Worm (Caenorhabditis elegans) whole organism, L2 larva: ENCODE results near the gene Y48E1C.2.

Experiments used
- C34F6.9 ChIP-seq: fragments of 150-350 bp; optimal IDR thresholded peaks from 2 replicates; lab custom pipeline; 2014; ENCODE audit warnings: missing biosample characterization, missing genetic modification characterization
- F13H6.1 ChIP-seq: sonication (generic microtip); optimal IDR thresholded peaks from 2 replicates; lab custom pipeline; 2016; ENCODE audit warnings: missing genetic modification characterization, missing compliant biosample characterization
- R02D3.7 ChIP-seq: fragments of 150-350 bp; optimal IDR thresholded peaks from 2 replicates; lab custom pipeline; 2014; ENCODE audit warnings: missing biosample characterization, missing genetic modification characterization
- Y55F3AM.14 ChIP-seq: fragments of 200-800 bp; sonication (Bioruptor generic); optimal IDR thresholded peaks from 2 replicates; lab custom pipeline; 2018; ENCODE audit warnings: mild to moderate bottlenecking, missing genetic modification characterization, missing compliant biosample characterization
- alr-1 ChIP-seq: fragments of 150-350 bp; optimal IDR thresholded peaks from 2 replicates; lab custom pipeline; 2014; ENCODE audit warnings: missing biosample characterization, missing genetic modification characterization
- ama-1 ChIP-seq: fragments of 150-350 bp; optimal IDR thresholded peaks from 2 replicates; lab custom pipeline; 2018; ENCODE audit warnings: inconsistent platforms
- blmp-1 ChIP-seq: sonication (generic microtip); optimal IDR thresholded peaks from 2 replicates; lab custom pipeline; 2017; ENCODE audit warnings: missing genetic modification characterization, mild to moderate bottlenecking, missing compliant biosample characterization, antibody characterized with exemption, moderate library complexity; ENCODE audit not compliant: insufficient read depth
- ceh-16 ChIP-seq: fragments of 150-350 bp; optimal IDR thresholded peaks from 2 replicates; lab custom pipeline; 2014; ENCODE audit warnings: missing biosample characterization, missing genetic modification characterization
- crh-2 ChIP-seq: sonication (generic microtip); optimal IDR thresholded peaks from 2 replicates; lab custom pipeline; 2017; ENCODE audit warnings: missing biosample characterization, missing genetic modification characterization
- elt-1 ChIP-seq: fragments of 150-350 bp; optimal IDR thresholded peaks from 2 replicates; lab custom pipeline; 2014; ENCODE audit warnings: missing biosample characterization, missing genetic modification characterization
- fos-1 ChIP-seq: fragments of 150-350 bp; optimal IDR thresholded peaks from 2 replicates; lab custom pipeline; 2014; ENCODE audit warnings: missing biosample characterization, missing genetic modification characterization
- gmeb-1 ChIP-seq: fragments of 150-350 bp; optimal IDR thresholded peaks from 2 replicates; lab custom pipeline; 2014; ENCODE audit warnings: missing biosample characterization, missing genetic modification characterization
- lin-13 ChIP-seq: fragments of 150-350 bp; optimal IDR thresholded peaks from 2 replicates; lab custom pipeline; 2014; ENCODE audit warnings: missing biosample characterization, missing genetic modification reagents, missing genetic modification characterization
- lin-39 ChIP-seq: fragments of 150-350 bp; optimal IDR thresholded peaks from 2 replicates; lab custom pipeline; 2014; ENCODE audit warnings: missing biosample characterization, missing genetic modification reagents, missing genetic modification characterization
- lsy-2 ChIP-seq, 2 experiments: fragments of 150-350 bp in 1 of 2; sonication (generic microtip) in 1 of 2; optimal IDR thresholded peaks; 2 replicates each; lab custom pipeline; 2014 to 2017; ENCODE audit warnings: missing biosample characterization in 2 of 2, missing genetic modification characterization in 2 of 2
- mab-5 ChIP-seq: fragments of 150-350 bp; optimal IDR thresholded peaks from 2 replicates; lab custom pipeline; 2014; ENCODE audit warnings: missing biosample characterization, missing genetic modification characterization
- mbf-1 ChIP-seq: sonication (generic microtip); optimal IDR thresholded peaks from 2 replicates; lab custom pipeline; 2017; ENCODE audit warnings: missing biosample characterization, missing genetic modification characterization
- nhr-10 ChIP-seq: sonication (generic microtip); optimal IDR thresholded peaks from 2 replicates; lab custom pipeline; 2017; ENCODE audit warnings: missing biosample characterization, missing genetic modification characterization
- nhr-11 ChIP-seq: fragments of 150-350 bp; optimal IDR thresholded peaks from 2 replicates; lab custom pipeline; 2014; ENCODE audit warnings: missing biosample characterization, missing genetic modification characterization
- nhr-12 ChIP-seq: fragments of 150-350 bp; optimal IDR thresholded peaks from 2 replicates; lab custom pipeline; 2014; ENCODE audit warnings: missing biosample characterization, missing genetic modification characterization
- nhr-129 ChIP-seq: fragments of 150-350 bp; optimal IDR thresholded peaks from 2 replicates; lab custom pipeline; 2014; ENCODE audit warnings: missing biosample characterization, missing genetic modification characterization
- nhr-21 ChIP-seq: fragments of 150-350 bp; optimal IDR thresholded peaks from 2 replicates; lab custom pipeline; 2014; ENCODE audit warnings: missing biosample characterization, missing genetic modification characterization
- nhr-23 ChIP-seq: fragments of 150-350 bp; optimal IDR thresholded peaks from 2 replicates; lab custom pipeline; 2014; ENCODE audit warnings: missing biosample characterization, missing genetic modification reagents, missing genetic modification characterization
- nhr-237 ChIP-seq: fragments of 150-350 bp; optimal IDR thresholded peaks from 2 replicates; lab custom pipeline; 2014; ENCODE audit warnings: missing biosample characterization, missing genetic modification characterization
- nhr-25 ChIP-seq: fragments of 150-350 bp; sonication (generic microtip); optimal IDR thresholded peaks from 3 replicates; lab custom pipeline; 2014; ENCODE audit warnings: missing biosample characterization, missing genetic modification characterization
- nhr-6 ChIP-seq: fragments of 150-350 bp; optimal IDR thresholded peaks from 2 replicates; lab custom pipeline; 2014; ENCODE audit warnings: missing biosample characterization, missing genetic modification characterization
- nhr-77 ChIP-seq: fragments of 150-350 bp; optimal IDR thresholded peaks from 2 replicates; lab custom pipeline; 2014; ENCODE audit warnings: missing biosample characterization, missing genetic modification characterization
- sem-4 ChIP-seq: fragments of 150-350 bp; optimal IDR thresholded peaks from 2 replicates; lab custom pipeline; 2014; ENCODE audit warnings: missing biosample characterization, missing genetic modification reagents, missing genetic modification characterization
- skn-1 ChIP-seq: sonication (generic microtip); optimal IDR thresholded peaks from 2 replicates; lab custom pipeline; 2017; ENCODE audit warnings: missing biosample characterization, missing genetic modification characterization
- sma-3 ChIP-seq: sonication (generic microtip); optimal IDR thresholded peaks from 2 replicates; lab custom pipeline; 2016; ENCODE audit warnings: missing genetic modification reagents, missing genetic modification characterization, missing compliant biosample characterization
- sma-9 ChIP-seq, 2 experiments: fragments of 150-350 bp in 1 of 2; sonication (generic microtip) in 1 of 2; optimal IDR thresholded peaks; 2 replicates each; lab custom pipeline; 2014 to 2016; ENCODE audit warnings: missing genetic modification characterization in 2 of 2, mild to moderate bottlenecking in 1 of 2, missing biosample characterization in 1 of 2, missing compliant biosample characterization in 1 of 2, missing genetic modification reagents in 1 of 2, moderate library complexity in 1 of 2
- snpc-4 ChIP-seq: fragments of 150-350 bp; optimal IDR thresholded peaks from 2 replicates; lab custom pipeline; 2014; ENCODE audit warnings: missing biosample characterization, missing genetic modification characterization
- unc-39 ChIP-seq: fragments of 150-350 bp; optimal IDR thresholded peaks from 2 replicates; lab custom pipeline; 2014; ENCODE audit warnings: missing biosample characterization, missing genetic modification characterization
- unc-55 ChIP-seq: fragments of 150-350 bp; sonication (generic microtip); optimal IDR thresholded peaks from 3 replicates; lab custom pipeline; 2014; ENCODE audit warnings: missing biosample characterization, missing genetic modification reagents, missing genetic modification characterization
- unc-62 ChIP-seq: fragments of 150-350 bp; optimal IDR thresholded peaks from 2 replicates; lab custom pipeline; 2014; ENCODE audit warnings: missing biosample characterization, missing genetic modification reagents, missing genetic modification characterization
- zag-1 ChIP-seq: fragments of 150-350 bp; optimal IDR thresholded peaks from 2 replicates; lab custom pipeline; 2014; ENCODE audit warnings: missing biosample characterization, missing genetic modification characterization
- ztf-1 ChIP-seq: fragments of 200-800 bp; sonication (Bioruptor generic); conservative IDR thresholded peaks from 2 replicates; pipeline ENCODE4 v1.3.6; 2022; ENCODE audit warnings: missing genetic modification characterization, missing compliant biosample characterization
- ztf-11 ChIP-seq: sonication (generic microtip); optimal IDR thresholded peaks from 2 replicates; lab custom pipeline; 2017; ENCODE audit warnings: missing biosample characterization, missing genetic modification characterization
- ztf-4 ChIP-seq: fragments of 150-350 bp; optimal IDR thresholded peaks from 2 replicates; lab custom pipeline; 2014; ENCODE audit warnings: missing biosample characterization, missing genetic modification characterization

Y48E1C.2 gene

ce11 chrII:13451321-13451720 is 27.0 kb downstream of the Y48E1C.2 start:
- no peak for TF ChIP-seq ceh-16 (tag; lab: Kevin White, UChicago)
- no peak for TF ChIP-seq nhr-129 (tag; lab: Kevin White, UChicago)
- TF ChIP-seq nhr-11 (tag; lab: Kevin White, UChicago), result no peak
- no peak for TF ChIP-seq lin-13 (GFP tag; lab: Kevin White, UChicago)
- no peak for TF ChIP-seq nhr-12
- TF ChIP-seq ztf-4 (tag; lab: Kevin White, UChicago), result no peak
- no peak for TF ChIP-seq ztf-11 (tag; lab: Kevin White, UChicago)
- TF ChIP-seq zag-1 (tag; lab: Kevin White, UChicago), result no peak
- no peak for TF ChIP-seq mab-5 (tag; lab: Kevin White, UChicago)
- TF ChIP-seq crh-2 (tag; lab: Kevin White, UChicago), result no peak
- no peak for TF ChIP-seq elt-1 (tag; lab: Kevin White, UChicago)

ce11 chrII:13454839-13455238 is 30.5 kb downstream of the Y48E1C.2 start:
- TF ChIP-seq nhr-237 (tag; lab: Kevin White, UChicago) (no peak), lin-39 (tag; lab: Kevin White, UChicago) (no peak), ceh-16 (tag; lab: Kevin White, UChicago) (no peak), ztf-1 (GFP tag; lab: Robert Waterston, UW) (no peak)

ce11 chrII:13456622-13457021 is 32.3 kb downstream of the Y48E1C.2 start:
- TF ChIP-seq C34F6.9 (peak; percentile 48), mbf-1 (tag; lab: Kevin White, UChicago) (no peak), snpc-4 (tag; lab: Kevin White, UChicago) (peak; percentile 58), nhr-129 (tag; lab: Kevin White, UChicago) (peak; percentile 27), crh-2 (tag; lab: Kevin White, UChicago) (peak; percentile 5), sma-9 (GFP tag; optimal IDR thresholded peaks at IDR 0.05; lab: Kevin White, UChicago) (peak; percentile 24), sma-9 (tag; optimal IDR thresholded peaks at IDR 0.05; lab: Kevin White, UChicago) (no peak), alr-1 (no peak), F13H6.1 (tag; lab: Kevin White, UChicago) (peak; percentile 20), fos-1 (tag; lab: Kevin White, UChicago) (peak; percentile 22), nhr-10 (tag; lab: Kevin White, UChicago) (no peak), unc-55 (GFP tag; lab: Kevin White, UChicago) (peak; percentile 29)

ce11 chrII:13460592-13461395 is 36.5 kb downstream of the Y48E1C.2 start, which contains the start of gene pqn-27:
Gene pqn-27 (minus strand): TSS chrII:13460642.
- TF ChIP-seq lsy-2 (tag; optimal IDR thresholded peaks at IDR 0.05; lab: Kevin White, UChicago) (peak; percentile 58 to 83), nhr-11 (tag; lab: Kevin White, UChicago) (no peak), blmp-1 (tag; lab: Kevin White, UChicago) (peak; percentile 60), unc-62 (GFP tag; lab: Kevin White, UChicago) (peak; percentile 32), lin-13 (GFP tag; lab: Kevin White, UChicago) (peak; percentile 77), nhr-21 (tag; lab: Kevin White, UChicago) (peak; percentile 89), C34F6.9 (peak; percentile 57), unc-39 (no peak), snpc-4 (tag; lab: Kevin White, UChicago) (no peak), sma-3 (peak; percentile 85), gmeb-1 (peak; percentile 69), Y55F3AM.14 (peak; percentile 80), ztf-11 (tag; lab: Kevin White, UChicago) (no peak), ztf-4 (tag; lab: Kevin White, UChicago) (peak; percentile 91), nhr-129 (tag; lab: Kevin White, UChicago) (peak; percentile 60), nhr-6 (peak; percentile 84), nhr-12 (peak; percentile 12), R02D3.7 (tag; lab: Kevin White, UChicago) (no peak), nhr-23 (tag; lab: Kevin White, UChicago) (no peak), mab-5 (tag; lab: Kevin White, UChicago) (no peak), nhr-77 (no peak), sma-9 (GFP tag; optimal IDR thresholded peaks at IDR 0.05; lab: Kevin White, UChicago) (peak; percentile 75), sma-9 (tag; optimal IDR thresholded peaks at IDR 0.05; lab: Kevin White, UChicago) (no peak), skn-1 (tag; lab: Kevin White, UChicago) (peak; percentile 70), zag-1 (tag; lab: Kevin White, UChicago) (no peak), fos-1 (tag; lab: Kevin White, UChicago) (peak; percentile 28), crh-2 (tag; lab: Kevin White, UChicago) (peak; percentile 89), sem-4 (tag; lab: Kevin White, UChicago) (peak; percentile 59), ama-1 (lab: Kevin White, UChicago) (peak; percentile 96), ceh-16 (tag; lab: Kevin White, UChicago) (no peak), nhr-25 (tag; lab: Kevin White, UChicago) (peak; percentile 89), unc-55 (GFP tag; lab: Kevin White, UChicago) (peak; percentile 42), F13H6.1 (tag; lab: Kevin White, UChicago) (peak; percentile 75)
